Worm (Caenorhabditis elegans): ENCODE measurements around the gene fbxa-142.

The fbxa-142 gene

DNA sequence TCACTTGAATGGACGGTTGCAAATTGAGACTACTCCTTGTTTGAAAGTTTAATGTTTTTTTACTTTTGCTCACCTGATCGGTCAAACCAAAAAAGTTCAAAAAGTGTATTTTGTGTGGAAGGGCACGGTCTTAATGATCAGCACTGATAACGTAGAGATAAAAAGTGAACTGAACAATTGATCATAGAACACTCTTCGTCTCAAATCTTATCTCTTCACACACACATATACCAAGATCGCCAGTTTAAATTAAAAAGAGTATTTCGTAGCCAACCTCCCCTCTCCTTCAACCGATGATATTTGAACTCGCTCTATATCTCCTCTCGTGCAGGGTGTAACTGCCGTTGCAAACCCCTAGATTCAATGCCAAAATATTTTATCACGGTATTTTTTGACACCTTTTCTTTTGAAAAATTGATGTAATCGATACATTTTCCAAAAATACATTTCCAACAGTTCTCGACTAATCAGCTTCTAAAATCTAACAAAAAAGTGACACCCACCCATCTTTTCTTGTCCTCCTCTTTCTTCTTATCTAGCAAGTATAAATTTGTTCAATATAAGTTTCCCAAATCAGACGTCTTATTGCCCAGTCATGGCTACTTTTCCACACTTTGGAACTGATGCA is 30.9 kb downstream of the fbxa-142 start, which contains the start of gene cth-1:
Gene cth-1, plus strand, starts transcription at position 578 of the 628 bp plus-strand sequence.
- peak; percentile 37 for TF ChIP-seq fos-1 (tag; optimal IDR thresholded peaks at IDR 0.05)
- no peak for TF ChIP-seq nhr-12 (tag; optimal IDR thresholded peaks at IDR 0.05)
- TF ChIP-seq sma-9 (GFP tag; optimal IDR thresholded peaks at IDR 0.05) = peak; percentile 84
- no peak for TF ChIP-seq sma-9 (tag; optimal IDR thresholded peaks at IDR 0.05)

DNA sequence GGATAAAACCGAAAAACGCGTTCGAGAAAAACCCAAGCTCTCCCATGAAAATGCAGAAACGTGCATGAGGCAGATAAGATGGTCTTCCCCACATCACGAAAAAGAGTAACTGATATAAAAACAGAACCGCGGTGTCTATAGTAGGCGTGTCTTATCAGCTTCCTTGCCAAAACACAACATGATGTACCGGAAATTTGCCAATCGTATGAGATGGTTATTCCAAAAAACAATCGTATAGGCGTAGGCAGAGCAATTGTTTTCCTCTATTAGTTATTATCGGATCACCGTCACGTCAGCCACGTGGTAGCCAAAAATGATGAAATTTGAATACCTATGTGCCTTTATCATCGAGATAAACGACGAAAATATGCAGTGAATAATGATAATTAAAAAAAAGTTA is 31.7 kb downstream of the fbxa-142 start, which contains the start of gene str-7:
Gene str-7, minus strand, starts transcription at position 101 of the 400 bp plus-strand sequence.
- TF ChIP-seq C34F6.9 (tag; optimal IDR thresholded peaks at IDR 0.05) (no peak), elt-3 (tag; optimal IDR thresholded peaks at IDR 0.05) (no peak), nhr-25 (tag; optimal IDR thresholded peaks at IDR 0.05) (no peak), lin-39 (tag; optimal IDR thresholded peaks at IDR 0.05) (no peak), nhr-23 (tag; optimal IDR thresholded peaks at IDR 0.05) (no peak), gmeb-1 (tag; optimal IDR thresholded peaks at IDR 0.05) (no peak), nhr-129 (tag; optimal IDR thresholded peaks at IDR 0.05) (no peak), aly-2 (tag; optimal IDR thresholded peaks at IDR 0.05) (no peak), F13H6.1 (tag; optimal IDR thresholded peaks at IDR 0.05) (no peak), sma-3 (GFP tag; optimal IDR thresholded peaks at IDR 0.05) (no peak), R02D3.7 (tag; optimal IDR thresholded peaks at IDR 0.05) (no peak), lin-11 (tag; optimal IDR thresholded peaks at IDR 0.05) (no peak), nhr-77 (tag; optimal IDR thresholded peaks at IDR 0.05) (no peak), dmd-4 (tag; optimal IDR thresholded peaks at IDR 0.05) (no peak), fos-1 (tag; optimal IDR thresholded peaks at IDR 0.05) (no peak), unc-62 (GFP tag; optimal IDR thresholded peaks at IDR 0.05) (no peak), ama-1 (optimal IDR thresholded peaks at IDR 0.05) (no peak), nhr-237 (tag; optimal IDR thresholded peaks at IDR 0.05) (no peak)

DNA sequence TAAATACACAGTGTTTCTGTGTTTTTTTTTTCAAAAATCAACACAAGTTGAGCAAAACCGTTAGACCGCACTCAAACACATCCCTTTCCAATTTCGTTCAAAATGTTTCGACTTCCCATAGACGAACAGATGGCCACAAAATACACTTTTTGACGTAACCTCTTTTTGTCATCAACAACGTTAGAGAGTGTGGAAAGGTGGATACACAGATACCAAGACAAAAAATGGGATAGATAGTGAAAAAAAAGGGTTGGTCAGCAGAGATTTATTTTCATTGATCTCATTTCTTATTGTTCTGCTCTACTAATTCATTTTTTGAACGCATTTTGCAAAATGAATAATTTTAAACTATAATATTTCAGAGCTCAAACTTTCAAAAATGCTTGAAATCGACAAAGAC is 36.3 kb downstream of the fbxa-142 start:
- TF ChIP-seq fos-1 (tag; optimal IDR thresholded peaks at IDR 0.05) = peak; percentile 26
- peak; percentile 47 for TF ChIP-seq nhr-129 (tag; optimal IDR thresholded peaks at IDR 0.05)
- no peak for TF ChIP-seq nhr-10 (tag; optimal IDR thresholded peaks at IDR 0.05)
- peak; percentile 57 for TF ChIP-seq sma-9 (GFP tag; optimal IDR thresholded peaks at IDR 0.05)
- no peak for TF ChIP-seq sma-9 (tag; optimal IDR thresholded peaks at IDR 0.05)
- TF ChIP-seq ztf-1 (GFP tag; conservative IDR thresholded peaks at IDR 0.05) = no peak

DNA sequence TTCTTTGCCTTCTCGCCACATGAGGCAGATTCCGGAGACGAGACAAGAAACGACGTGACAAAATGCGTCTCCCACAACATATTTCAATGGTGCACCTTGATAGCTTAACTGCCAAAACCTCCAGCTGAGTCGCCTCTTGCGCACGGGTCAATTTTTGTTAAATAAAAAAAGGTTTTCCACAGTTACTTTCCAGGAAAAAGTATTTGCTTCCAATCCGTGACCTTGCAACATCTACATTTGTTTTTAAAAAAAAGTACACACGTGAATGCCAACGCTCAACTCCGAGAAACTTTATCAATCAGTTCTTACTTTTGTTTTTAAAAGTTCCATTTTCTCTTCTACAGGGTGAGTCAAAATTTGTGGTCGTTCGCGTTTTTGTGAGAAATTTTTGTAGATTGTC is 36.9 kb downstream of the fbxa-142 start, which contains the start of gene F22B8.7:
Gene F22B8.7, plus strand, starts transcription at position 301 of the 400 bp plus-strand sequence.
- TF ChIP-seq sem-4 (tag; optimal IDR thresholded peaks at IDR 0.05) (no peak), nhr-10 (tag; optimal IDR thresholded peaks at IDR 0.05) (no peak), nhr-237 (tag; optimal IDR thresholded peaks at IDR 0.05) (no peak), peb-1 (tag; optimal IDR thresholded peaks at IDR 0.05) (no peak), ztf-1 (GFP tag; conservative IDR thresholded peaks at IDR 0.05) (no peak), nhr-12 (tag; optimal IDR thresholded peaks at IDR 0.05) (no peak), nhr-25 (tag; optimal IDR thresholded peaks at IDR 0.05) (no peak), ZK546.5 (tag; optimal IDR thresholded peaks at IDR 0.05) (no peak), ztf-11 (tag; optimal IDR thresholded peaks at IDR 0.05) (no peak), gmeb-1 (tag; optimal IDR thresholded peaks at IDR 0.05) (no peak), dmd-4 (tag; optimal IDR thresholded peaks at IDR 0.05) (no peak)

DNA sequence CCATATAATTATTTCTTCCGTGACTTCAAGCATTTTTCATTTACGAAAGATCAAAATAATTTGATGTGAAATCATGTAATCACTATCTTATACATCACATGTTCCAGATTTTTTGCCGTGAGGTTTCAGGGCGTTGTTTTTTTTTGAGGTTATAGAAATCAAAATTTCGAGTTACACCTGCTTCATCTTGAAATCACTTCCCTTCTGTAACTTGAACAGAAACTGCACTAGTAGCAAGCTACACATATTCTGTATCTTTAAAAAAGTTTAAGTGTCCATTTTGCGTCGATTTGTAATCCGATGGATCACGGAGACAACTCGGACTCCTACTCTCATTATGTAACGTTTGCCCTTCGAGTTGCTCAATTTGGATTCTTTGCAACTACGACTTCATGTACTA is 40.5 kb downstream of the fbxa-142 start, which contains the start of gene F22B8.3:
Gene F22B8.3, plus strand, starts transcription at position 301 of the 400 bp plus-strand sequence.
- TF ChIP-seq ZK546.5 (tag; optimal IDR thresholded peaks at IDR 0.05) (no peak), dmd-4 (tag; optimal IDR thresholded peaks at IDR 0.05) (no peak), sem-4 (tag; optimal IDR thresholded peaks at IDR 0.05) (no peak), aly-2 (tag; optimal IDR thresholded peaks at IDR 0.05) (no peak), blmp-1 (tag; optimal IDR thresholded peaks at IDR 0.05; ENCODE audit: insufficient read depth) (no peak)

DNA sequence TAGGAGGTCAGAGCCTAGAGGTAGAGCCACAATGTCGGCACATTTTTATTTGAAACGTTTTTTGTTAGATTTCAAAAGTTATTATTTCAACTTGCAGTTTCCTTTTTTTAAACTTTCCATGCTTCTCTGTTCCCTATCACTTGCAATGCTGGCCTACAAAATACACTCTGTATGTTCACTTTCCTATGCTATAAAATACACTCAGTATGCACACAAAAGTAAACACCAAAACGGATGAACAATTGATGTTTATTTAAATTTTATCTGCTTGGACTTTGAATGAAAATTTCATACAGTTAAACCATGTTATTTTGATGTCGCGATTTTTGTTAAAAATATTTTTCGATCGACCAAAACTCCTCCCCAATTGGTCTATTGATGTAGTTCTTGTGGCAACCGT is 50.5 kb downstream of the fbxa-142 start:
- TF ChIP-seq ama-1 (optimal IDR thresholded peaks at IDR 0.05) (no peak), sem-4 (tag; optimal IDR thresholded peaks at IDR 0.05) (no peak), snpc-4 (tag; optimal IDR thresholded peaks at IDR 0.05) (no peak), lsy-2 (tag; optimal IDR thresholded peaks at IDR 0.05) (no peak), alr-1 (tag; optimal IDR thresholded peaks at IDR 0.05) (no peak), sma-3 (GFP tag; optimal IDR thresholded peaks at IDR 0.05) (no peak), ztf-1 (GFP tag; conservative IDR thresholded peaks at IDR 0.05) (no peak), gmeb-1 (tag; optimal IDR thresholded peaks at IDR 0.05) (no peak), ztf-4 (tag; optimal IDR thresholded peaks at IDR 0.05) (no peak), ztf-11 (tag; optimal IDR thresholded peaks at IDR 0.05) (no peak), ZK546.5 (tag; optimal IDR thresholded peaks at IDR 0.05) (no peak), unc-39 (tag; optimal IDR thresholded peaks at IDR 0.05) (no peak), unc-55 (GFP tag; optimal IDR thresholded peaks at IDR 0.05) (no peak), nhr-21 (tag; optimal IDR thresholded peaks at IDR 0.05) (no peak), lin-39 (tag; optimal IDR thresholded peaks at IDR 0.05) (no peak), fos-1 (tag; optimal IDR thresholded peaks at IDR 0.05) (no peak), nhr-10 (tag; optimal IDR thresholded peaks at IDR 0.05) (no peak), nhr-11 (tag; optimal IDR thresholded peaks at IDR 0.05) (no peak)

Data from whole organism, L2 larva.